Fruit fly (Drosophila melanogaster) whole organism, embryonic: ENCODE data around the gene sphe.

Experiments used
- Awh ChIP-seq: fragments of 200-800 bp; sonication (Bioruptor generic); IDR thresholded peaks from 2 replicates; pipeline ENCODE4, ENCODE4 v1.3.6; 2022; ENCODE audit warnings: missing biosample characterization, missing genetic modification characterization
- CG10979 ChIP-seq: fragments of 200-800 bp; sonication (Bioruptor generic); optimal IDR thresholded peaks from 2 replicates; lab custom pipeline; 2018; ENCODE audit warnings: missing biosample characterization, mild to moderate bottlenecking, missing genetic modification characterization, moderate library complexity
- CG11504 ChIP-seq: fragments of 200-800 bp; sonication (Bioruptor generic); optimal IDR thresholded peaks from 3 replicates; lab custom pipeline; 2019; ENCODE audit warnings: missing biosample characterization, mild to moderate bottlenecking, missing genetic modification characterization, moderate library complexity
- CG12391 ChIP-seq: fragments of 200-800 bp; sonication (Bioruptor generic); optimal IDR thresholded peaks from 3 replicates; lab custom pipeline; 2018; ENCODE audit warnings: missing biosample characterization, mild to moderate bottlenecking, missing genetic modification characterization, moderate library complexity
- CG17361 ChIP-seq: fragments of 200-800 bp; sonication (Bioruptor generic); IDR thresholded peaks from 3 replicates; pipeline ENCODE4 v1.3.6; 2022; ENCODE audit warnings: missing biosample characterization, missing genetic modification characterization
- CG18262 ChIP-seq: fragments of 200-800 bp; optimal IDR thresholded peaks from 3 replicates; lab custom pipeline; 2019; ENCODE audit warnings: missing biosample characterization, mild to moderate bottlenecking, missing genetic modification characterization, moderate library complexity
- CG18764 ChIP-seq: fragments of 200-800 bp; sonication (Bioruptor generic); optimal IDR thresholded peaks from 3 replicates; lab custom pipeline; 2016; ENCODE audit warnings: missing biosample characterization, missing genetic modification characterization
- CG2712 ChIP-seq: fragments of 200-800 bp; optimal IDR thresholded peaks from 3 replicates; lab custom pipeline; 2019; ENCODE audit warnings: missing biosample characterization, mild to moderate bottlenecking, missing genetic modification characterization, moderate library complexity
- CG31441 ChIP-seq: fragments of 200-800 bp; sonication (Bioruptor generic); IDR thresholded peaks from 2 replicates; pipeline ENCODE4 v1.3.6; 2022; ENCODE audit warnings: missing biosample characterization, missing genetic modification characterization
- CG32532 ChIP-seq: fragments of 200-800 bp; sonication (Bioruptor generic); IDR thresholded peaks from 2 replicates; pipeline ENCODE4 v1.3.6; 2022; ENCODE audit warnings: missing biosample characterization, missing genetic modification characterization
- CG4360 ChIP-seq: fragments of 200-800 bp; sonication (Bioruptor generic); IDR thresholded peaks from 2 replicates; pipeline ENCODE4 v1.3.6; 2022; ENCODE audit warnings: missing biosample characterization, missing genetic modification characterization
- CG6689 ChIP-seq: fragments of 200-800 bp; sonication (Bioruptor generic); IDR thresholded peaks from 2 replicates; pipeline ENCODE4 v1.3.6; 2022; ENCODE audit warnings: missing biosample characterization, missing genetic modification characterization
- CG6813 ChIP-seq: fragments of 200-800 bp; sonication (Bioruptor generic); optimal IDR thresholded peaks from 2 replicates; lab custom pipeline; 2017; ENCODE audit warnings: missing biosample characterization, missing genetic modification characterization, mild to moderate bottlenecking, moderate library complexity, missing genetic modification reagents
- CG7556 ChIP-seq: fragments of 200-800 bp; sonication (Bioruptor generic); optimal IDR thresholded peaks from 2 replicates; lab custom pipeline; 2017; ENCODE audit warnings: missing biosample characterization, mild to moderate bottlenecking, missing genetic modification characterization
- CG7839 ChIP-seq: fragments of 200-800 bp; sonication (Bioruptor generic); optimal IDR thresholded peaks from 3 replicates; lab custom pipeline; 2018; ENCODE audit warnings: missing biosample characterization, mild to moderate bottlenecking, missing genetic modification characterization, moderate library complexity
- CG8478 ChIP-seq: fragments of >200 bp; optimal IDR thresholded peaks from 2 replicates; lab custom pipeline; 2018
- HHEX ChIP-seq: fragments of 200-800 bp; sonication (Bioruptor generic); optimal IDR thresholded peaks from 3 replicates; lab custom pipeline; 2017; ENCODE audit warnings: missing biosample characterization, mild to moderate bottlenecking, missing genetic modification characterization, missing genetic modification reagents
- Hr51 ChIP-seq, 2 experiments: fragments of 200-800 bp; sonication (Bioruptor generic); optimal IDR thresholded peaks; 2 replicates in 1 of 2; 3 replicates in 1 of 2; lab custom pipeline; 2016 to 2018; ENCODE audit warnings: missing biosample characterization in 2 of 2, missing genetic modification characterization in 2 of 2, mild to moderate bottlenecking in 1 of 2, moderate library complexity in 1 of 2
- Kr ChIP-seq: fragments of 200-800 bp; sonication (Bioruptor generic); optimal IDR thresholded peaks from 2 replicates; lab custom pipeline; 2017; ENCODE audit warnings: missing biosample characterization, mild to moderate bottlenecking, missing genetic modification characterization
- NfI ChIP-seq: fragments of 200-800 bp; sonication (Bioruptor generic); optimal IDR thresholded peaks from 3 replicates; lab custom pipeline; 2018; ENCODE audit warnings: missing biosample characterization, mild to moderate bottlenecking, missing genetic modification characterization, moderate library complexity
- Oli ChIP-seq: fragments of 200-800 bp; sonication (Bioruptor generic); optimal IDR thresholded peaks from 2 replicates; lab custom pipeline; 2018; ENCODE audit warnings: missing biosample characterization, mild to moderate bottlenecking, missing genetic modification characterization, moderate library complexity
- PHDP ChIP-seq: fragments of 200-800 bp; sonication (Bioruptor generic); optimal IDR thresholded peaks from 3 replicates; lab custom pipeline; 2018; ENCODE audit warnings: missing biosample characterization, mild to moderate bottlenecking, missing genetic modification characterization, moderate library complexity
- Sox100B ChIP-seq: fragments of 200-800 bp; sonication (Bioruptor generic); optimal IDR thresholded peaks from 3 replicates; lab custom pipeline; 2018; ENCODE audit warnings: missing biosample characterization, mild to moderate bottlenecking, missing genetic modification characterization
- Sox102F ChIP-seq: fragments of 200-800 bp; sonication (Bioruptor generic); optimal IDR thresholded peaks from 2 replicates; lab custom pipeline; 2018; ENCODE audit warnings: missing biosample characterization, mild to moderate bottlenecking, missing genetic modification characterization, moderate library complexity
- ase ChIP-seq: fragments of 200-800 bp; sonication (Bioruptor generic); IDR thresholded peaks from 3 replicates; pipeline ENCODE4 v1.3.6; 2022; ENCODE audit warnings: missing biosample characterization, missing genetic modification characterization
- bbx ChIP-seq: fragments of 200-800 bp; sonication (Bioruptor generic); IDR thresholded peaks from 2 replicates; pipeline ENCODE4 v1.3.6; 2022; ENCODE audit warnings: missing biosample characterization, missing genetic modification characterization; ENCODE audit not compliant: partially characterized antibody
- bcd ChIP-seq: fragments of 200-800 bp; sonication (Bioruptor generic); optimal IDR thresholded peaks from 2 replicates; lab custom pipeline; 2017; ENCODE audit warnings: missing biosample characterization, mild to moderate bottlenecking, missing genetic modification characterization
- crp ChIP-seq, 2 experiments: fragments of 200-800 bp; sonication (Bioruptor generic); optimal IDR thresholded peaks; 2 replicates in 1 of 2; 3 replicates in 1 of 2; lab custom pipeline; 2017; ENCODE audit warnings: missing biosample characterization in 2 of 2, missing genetic modification characterization in 2 of 2, mild to moderate bottlenecking in 1 of 2, moderate library complexity in 1 of 2
- dati ChIP-seq: fragments of 200-800 bp; sonication (Bioruptor generic); IDR thresholded peaks from 2 replicates; pipeline ENCODE4 v1.3.6; 2022; ENCODE audit warnings: missing biosample characterization, missing genetic modification characterization
- dimm ChIP-seq: fragments of 200-800 bp; sonication (Bioruptor generic); IDR thresholded peaks from 2 replicates; pipeline ENCODE4 v1.3.6; 2022; ENCODE audit warnings: missing biosample characterization, missing genetic modification characterization
- dmrt11E ChIP-seq: fragments of 200-800 bp; sonication (Bioruptor generic); optimal IDR thresholded peaks from 3 replicates; lab custom pipeline; 2018; ENCODE audit warnings: missing biosample characterization, mild to moderate bottlenecking, missing genetic modification characterization, moderate library complexity
- gcm ChIP-seq: fragments of 200-800 bp; sonication (Bioruptor generic); optimal IDR thresholded peaks from 2 replicates; lab custom pipeline; 2019; ENCODE audit warnings: missing biosample characterization, mild to moderate bottlenecking, missing genetic modification characterization, moderate library complexity
- gem ChIP-seq: fragments of 200-800 bp; sonication (Bioruptor generic); optimal IDR thresholded peaks from 2 replicates; lab custom pipeline; 2019; ENCODE audit warnings: missing biosample characterization, mild to moderate bottlenecking, missing genetic modification characterization, moderate library complexity
- grau ChIP-seq: fragments of 200-800 bp; optimal IDR thresholded peaks from 3 replicates; lab custom pipeline; 2019; ENCODE audit warnings: missing biosample characterization, mild to moderate bottlenecking, missing genetic modification characterization, moderate library complexity
- nerfin-2 ChIP-seq: fragments of 200-800 bp; sonication (Bioruptor generic); IDR thresholded peaks from 2 replicates; pipeline ENCODE4 v1.3.6; 2022; ENCODE audit warnings: missing biosample characterization, missing genetic modification characterization; ENCODE audit not compliant: partially characterized antibody
- otp ChIP-seq: fragments of 200-800 bp; sonication (Bioruptor generic); IDR thresholded peaks from 3 replicates; pipeline ENCODE4, ENCODE4 v1.3.6; 2022; ENCODE audit warnings: missing biosample characterization, missing genetic modification characterization
- phol ChIP-seq: fragments of 200-800 bp; sonication (Bioruptor generic); optimal IDR thresholded peaks from 3 replicates; lab custom pipeline; 2018; ENCODE audit warnings: missing biosample characterization, mild to moderate bottlenecking, missing genetic modification characterization, moderate library complexity
- pum ChIP-seq: fragments of 200-800 bp; sonication (Bioruptor generic); optimal IDR thresholded peaks from 2 replicates; lab custom pipeline; 2016; ENCODE audit warnings: missing biosample characterization, missing genetic modification characterization
- sens ChIP-seq: fragments of 200-800 bp; sonication (Bioruptor generic); peaks from one replicate; lab custom pipeline; 2016; ENCODE audit warnings: missing biosample characterization, missing genetic modification characterization
- slbo ChIP-seq: fragments of 200-800 bp; sonication (Bioruptor generic); IDR thresholded peaks from 2 replicates; pipeline ENCODE4 v1.3.6; 2022; ENCODE audit warnings: missing biosample characterization, missing genetic modification characterization
- tgo ChIP-seq: fragments of 200-800 bp; sonication (Bioruptor generic); IDR thresholded peaks from 3 replicates; pipeline ENCODE4 v1.3.6; 2022; ENCODE audit warnings: missing biosample characterization, missing genetic modification characterization
- trem ChIP-seq: fragments of 200-800 bp; optimal IDR thresholded peaks from 3 replicates; lab custom pipeline; 2019; ENCODE audit warnings: missing biosample characterization, mild to moderate bottlenecking, missing genetic modification characterization, moderate library complexity
- twi ChIP-seq: fragments of 200-800 bp; optimal IDR thresholded peaks from 2 replicates; lab custom pipeline; 2019; ENCODE audit warnings: missing biosample characterization, mild to moderate bottlenecking, missing genetic modification characterization, moderate library complexity

sphe gene

DNA sequence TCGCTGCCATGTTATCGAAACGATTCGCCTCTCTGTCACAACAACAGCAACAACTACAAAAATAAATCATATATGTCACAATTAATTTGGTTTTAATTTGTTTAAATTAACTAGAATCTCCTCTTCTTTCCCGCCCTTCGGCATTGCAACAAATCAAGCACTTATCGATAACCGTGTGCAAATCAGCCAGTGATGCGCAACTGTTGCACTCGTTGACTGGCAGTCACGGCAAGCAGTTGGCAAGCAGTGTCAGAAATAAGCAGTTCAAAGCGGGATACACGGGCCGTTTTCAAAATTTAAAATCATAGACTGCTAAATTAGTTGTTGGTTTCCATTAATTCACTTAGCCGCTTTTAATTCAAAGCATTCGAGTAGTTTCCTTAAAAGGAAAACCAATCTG is 18.0 kb downstream of the sphe start, which contains the start of gene Axs (continued):
- peak; percentile 38 for TF ChIP-seq grau (tag; lab: Kevin White, UChicago)
- no peak for TF ChIP-seq CG6813 (GFP tag; lab: Kevin White, UChicago)
- peak; percentile 52 for TF ChIP-seq nerfin-2
- no peak for TF ChIP-seq Sox100B
- TF ChIP-seq tgo = no peak

DNA sequence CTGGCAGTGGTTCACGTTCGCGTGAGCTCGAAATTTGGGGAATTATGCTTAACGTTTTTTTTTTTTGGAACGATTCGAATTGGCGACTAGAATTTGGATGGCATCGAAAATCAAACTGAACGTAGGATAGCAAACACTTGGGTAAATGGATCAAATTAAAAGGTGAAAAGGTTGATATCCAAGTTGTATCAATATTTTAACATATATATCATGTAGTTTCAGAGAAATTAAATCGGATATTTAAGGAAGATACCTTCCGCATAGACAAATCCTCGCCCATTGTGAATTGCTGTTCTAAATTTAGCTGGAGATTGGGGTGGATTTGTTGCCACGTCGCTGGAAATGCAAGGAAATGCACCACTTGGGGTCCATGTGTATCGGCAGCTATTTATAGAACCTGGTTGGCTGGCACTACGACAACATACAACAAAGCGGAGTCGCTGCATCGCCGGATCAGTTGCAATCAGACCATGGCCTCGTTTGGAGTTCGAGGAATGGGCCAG is 22.9 kb downstream of the sphe start, which contains the start of the genes CG13010 and sing:
Gene CG13010, minus strand, starts transcription at position 101 of the 503 bp plus-strand sequence.
Gene sing, plus strand, starts transcription at position 453 of the 503 bp plus-strand sequence.
- no peak for TF ChIP-seq HHEX (GFP tag; lab: Kevin White, UChicago)
- no peak for TF ChIP-seq Awh
- TF ChIP-seq NfI (GFP tag; lab: Kevin White, UChicago) = no peak
- no peak for TF ChIP-seq tgo
- no peak for TF ChIP-seq CG8478 (lab: Kevin White, UChicago)
- peak; percentile 52 for TF ChIP-seq sens (GFP tag; lab: Kevin White, UChicago)
- TF ChIP-seq twi (tag; lab: Kevin White, UChicago) = peak; percentile 41
- no peak for TF ChIP-seq crp (GFP tag; optimal IDR thresholded peaks at IDR 0.05; lab: Kevin White, UChicago)
- TF ChIP-seq bbx = no peak
- TF ChIP-seq CG4360 (GFP tag; lab: Robert Waterston, UW) = 0 out of 2 replicates have a peak, but pooled peaks have one; percentile 11
- peak; percentile 80 for TF ChIP-seq CG2712 (tag; lab: Kevin White, UChicago)
- TF ChIP-seq, all 482 proteins: peak for 4

DNA sequence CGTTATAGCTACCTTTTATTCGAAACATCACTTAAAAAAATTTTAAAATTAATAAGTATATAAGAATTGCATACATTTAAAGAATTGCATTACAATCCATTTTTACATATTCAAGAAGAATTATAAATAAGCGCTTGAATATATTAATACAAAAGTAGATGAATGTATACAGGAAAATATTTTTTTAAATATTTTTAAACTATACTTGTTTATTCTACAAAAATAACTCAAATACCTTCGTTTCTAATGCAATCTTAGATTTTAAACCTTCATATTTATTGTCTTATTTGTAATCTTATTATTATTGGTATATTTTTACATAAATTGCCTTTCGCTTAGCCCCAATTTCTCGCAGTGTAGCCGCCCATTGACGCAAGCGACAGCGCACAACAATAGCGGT is 24.6 kb downstream of the sphe start:
- TF ChIP-seq grau (tag; lab: Kevin White, UChicago) (peak; percentile 20), Oli (tag; lab: Kevin White, UChicago) (peak; percentile 2), dati (GFP tag; lab: Robert Waterston, UW) (no peak), CG6689 (GFP tag; lab: Robert Waterston, UW) (0 out of 2 replicates have a peak, but pooled peaks have one; percentile 22), Hr51 (GFP tag; optimal IDR thresholded peaks at IDR 0.05; lab: Kevin White, UChicago) (peak in 1 of 2 experiments; percentile 29), trem (no peak), ase (GFP tag; lab: Robert Waterston, UW) (no peak), gcm (GFP tag; lab: Kevin White, UChicago) (no peak), dimm (GFP tag; lab: Robert Waterston, UW) (no peak), CG32532 (GFP tag; lab: Robert Waterston, UW) (0 out of 2 replicates have a peak, but pooled peaks have one; percentile 13), CG17361 (0 out of 3 replicates have a peak, but pooled peaks have one; percentile 30), CG18262 (peak; percentile 16), CG7556 (GFP tag; lab: Kevin White, UChicago) (peak; percentile 22), Kr (GFP tag; lab: Kevin White, UChicago) (no peak), phol (tag; lab: Kevin White, UChicago) (peak; percentile 6), CG11504 (tag; lab: Kevin White, UChicago) (peak; percentile 32), PHDP (tag; lab: Kevin White, UChicago) (peak; percentile 20), gem (tag; lab: Kevin White, UChicago) (peak; percentile 43), CG31441 (0 out of 2 replicates have a peak, but pooled peaks have one; percentile 22), CG18764 (GFP tag; lab: Kevin White, UChicago) (no peak), slbo (GFP tag; lab: Robert Waterston, UW) (peak; percentile 30; the same call in 1 of the 2 replicates), CG10979 (tag; lab: Kevin White, UChicago) (peak; percentile 7), pum (GFP tag; lab: Kevin White, UChicago) (no peak), dmrt11E (tag; lab: Kevin White, UChicago) (peak; percentile 22), bcd (GFP tag; lab: Kevin White, UChicago) (no peak), otp (GFP tag; lab: Robert Waterston, UW) (no peak), CG7839 (tag; lab: Kevin White, UChicago) (peak; percentile 12), CG2712 (tag; lab: Kevin White, UChicago) (peak; percentile 13), CG12391 (tag; lab: Kevin White, UChicago) (peak; percentile 11), Sox102F (GFP tag; lab: Kevin White, UChicago) (peak; percentile 17)
